Worm (Caenorhabditis elegans): Measurements from ENCODE around the gene bca-1.

DNA sequence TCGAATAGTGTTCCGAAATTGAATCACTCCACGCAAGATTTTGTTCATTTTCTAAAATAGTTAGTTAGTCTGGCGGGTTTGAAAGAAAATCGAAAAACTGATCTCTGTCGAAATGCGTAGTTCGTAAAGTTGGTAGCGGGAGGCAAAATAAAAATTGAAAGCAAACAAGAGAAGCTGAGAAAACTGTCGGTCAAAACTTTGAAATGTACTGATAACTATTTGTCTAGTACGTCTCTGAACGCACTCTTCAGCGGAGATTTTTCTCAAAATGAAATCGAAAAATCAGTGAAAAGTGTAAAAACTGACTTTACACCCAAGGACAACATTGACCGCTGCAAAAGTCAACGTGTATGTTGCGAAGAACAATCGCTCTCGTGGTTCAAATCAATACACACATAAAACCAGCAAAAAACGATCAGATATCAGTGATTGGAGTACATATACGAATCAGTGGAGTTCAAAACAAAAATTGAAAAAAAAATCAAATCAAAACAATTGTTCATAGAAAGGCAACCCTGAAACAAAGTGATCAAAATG is at the start of gene bca-1:
- TF ChIP-seq T22C8.4 (GFP tag; IDR thresholded peaks at IDR 0.05) = no peak
- no peak for TF ChIP-seq tab-1 (GFP tag; IDR thresholded peaks at IDR 0.05)
- no peak for TF ChIP-seq flt-1 (GFP tag; IDR thresholded peaks at IDR 0.05)
- no peak for TF ChIP-seq ref-1 (GFP tag; conservative IDR thresholded peaks at IDR 0.05)
- TF ChIP-seq med-1 (GFP tag; optimal IDR thresholded peaks at IDR 0.05; ENCODE audit: insufficient read depth) = no peak
- no peak for TF ChIP-seq ztf-23 (GFP tag; IDR thresholded peaks at IDR 0.05)
- no peak for TF ChIP-seq klf-2 (GFP tag; conservative IDR thresholded peaks at IDR 0.05)
- TF ChIP-seq cog-1 (tag; optimal IDR thresholded peaks at IDR 0.05) = no peak
